Fruit fly (Drosophila melanogaster): ENCODE data around the gene CG32413.

CG32413 gene

DNA sequence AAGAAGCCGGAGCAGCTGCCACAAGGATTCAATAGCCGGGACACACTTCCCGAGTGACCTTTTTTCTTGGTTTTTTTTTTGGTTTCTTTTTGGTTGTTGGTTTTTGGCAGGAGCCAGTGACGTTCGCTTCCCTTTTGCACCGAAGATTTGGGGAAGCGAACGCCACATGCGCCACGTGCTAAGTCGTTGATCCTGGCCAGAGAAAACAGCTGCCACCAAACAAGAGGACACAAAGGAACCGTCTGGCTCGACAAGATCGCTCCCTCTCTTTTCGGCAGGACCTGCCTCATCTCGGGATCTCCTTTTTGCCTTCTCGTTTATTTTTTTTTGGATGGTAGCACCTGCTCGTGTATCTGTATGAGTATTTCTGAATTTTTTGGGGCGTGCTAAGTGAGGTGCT, 44.8 kb downstream of the CG32413 start:
- TF ChIP-seq pan (optimal IDR thresholded peaks at IDR 0.05), result no peak
- no peak for TF ChIP-seq EcR (GFP tag; optimal IDR thresholded peaks at IDR 0.05)
- TF ChIP-seq Dll (optimal IDR thresholded peaks at IDR 0.05), result no peak
- TF ChIP-seq psq (optimal IDR thresholded peaks at IDR 0.05), result no peak
- no peak for TF ChIP-seq CG8478 (optimal IDR thresholded peaks at IDR 0.05)
- TF ChIP-seq usp (GFP tag; optimal IDR thresholded peaks at IDR 0.05), result no peak

DNA sequence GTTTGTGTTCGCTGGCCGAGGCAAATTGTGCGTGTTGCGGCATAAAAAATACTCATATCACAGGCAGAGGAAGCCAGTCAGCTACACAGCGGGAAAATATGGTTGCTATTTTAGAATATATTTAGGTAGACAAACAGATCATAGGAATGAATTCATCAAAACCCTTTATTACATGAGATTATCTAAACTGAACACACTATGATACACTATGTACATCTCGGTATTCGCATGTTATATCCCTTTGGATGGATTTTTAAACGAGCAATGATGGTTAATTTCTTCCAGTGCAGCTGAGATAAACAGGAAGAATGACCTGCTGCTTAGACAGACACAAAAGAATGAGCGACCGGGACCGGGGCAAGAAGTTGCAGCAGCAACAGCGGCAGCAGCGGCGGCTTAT, 46.9 kb downstream of the CG32413 start:
- TF ChIP-seq pan (optimal IDR thresholded peaks at IDR 0.05) (no peak), usp (GFP tag; optimal IDR thresholded peaks at IDR 0.05) (no peak), CG8478 (optimal IDR thresholded peaks at IDR 0.05) (no peak), psq (optimal IDR thresholded peaks at IDR 0.05) (no peak), Dll (optimal IDR thresholded peaks at IDR 0.05) (no peak), EcR (GFP tag; optimal IDR thresholded peaks at IDR 0.05) (no peak)

- TF ChIP-seq usp (GFP tag; optimal IDR thresholded peaks at IDR 0.05) (no peak), EcR (GFP tag; optimal IDR thresholded peaks at IDR 0.05) (no peak), psq (optimal IDR thresholded peaks at IDR 0.05) (no peak), pan (optimal IDR thresholded peaks at IDR 0.05) (no peak), CG8478 (optimal IDR thresholded peaks at IDR 0.05) (no peak), Dll (optimal IDR thresholded peaks at IDR 0.05) (no peak)
These were observed 47.6 kb downstream of the CG32413 start for dm6 chr3L:5856081-5856826.

DNA sequence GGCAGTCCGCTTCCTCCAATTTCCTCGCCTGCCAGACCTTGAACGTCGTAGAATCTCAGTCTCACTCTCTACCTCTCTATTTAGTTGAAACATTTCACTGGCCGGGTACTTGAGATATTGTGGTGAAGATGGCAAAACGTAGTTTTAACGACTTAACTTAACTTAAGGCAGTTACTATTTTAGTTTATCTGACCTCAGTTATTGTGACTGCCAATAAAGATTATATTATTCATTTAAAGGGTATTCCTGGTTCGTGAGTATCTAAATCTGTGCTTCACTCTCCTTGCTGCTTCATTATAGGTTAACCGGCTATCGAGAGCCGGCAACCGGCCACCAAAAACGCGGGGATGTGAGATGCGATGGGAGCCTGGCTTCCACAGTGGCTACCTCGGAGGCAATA, 48.8 kb downstream of the CG32413 start:
- no peak for TF ChIP-seq psq (optimal IDR thresholded peaks at IDR 0.05)
- no peak for TF ChIP-seq CG8478 (optimal IDR thresholded peaks at IDR 0.05)
- no peak for TF ChIP-seq usp (GFP tag; optimal IDR thresholded peaks at IDR 0.05)
- TF ChIP-seq Dll (optimal IDR thresholded peaks at IDR 0.05), result no peak
- no peak for TF ChIP-seq pan (optimal IDR thresholded peaks at IDR 0.05)
- no peak for TF ChIP-seq EcR (GFP tag; optimal IDR thresholded peaks at IDR 0.05)

Data from whole organism.